Worm (Caenorhabditis elegans) whole organism, L4 larva: ENCODE results near the gene K09E3.7.

Source experiments
- F37D6.2 ChIP-seq: sonication (generic microtip); optimal IDR thresholded peaks from 2 replicates; lab custom pipeline; 2016; ENCODE audit warnings: mild to moderate bottlenecking, missing genetic modification characterization, missing compliant biosample characterization
- F44E2.7 ChIP-seq: fragments of 200-800 bp; sonication (Bioruptor generic); IDR thresholded peaks from 2 replicates; pipeline ENCODE4 v2.1.2; 2022; ENCODE audit warnings: missing genetic modification characterization, missing compliant biosample characterization
- Y105C5A.15 ChIP-seq: fragments of 200-800 bp; sonication (Bioruptor generic); IDR thresholded peaks from 2 replicates; pipeline ENCODE4 v1.3.6; 2022; ENCODE audit warnings: missing genetic modification characterization, missing compliant biosample characterization
- Y48G9A.11 ChIP-seq: fragments of 200-800 bp; sonication (Bioruptor generic); IDR thresholded peaks from 2 replicates; pipeline ENCODE4 v1.3.6; 2022; ENCODE audit warnings: missing genetic modification reagents, missing genetic modification characterization, missing compliant biosample characterization
- Y75B8A.6 ChIP-seq: fragments of 200-800 bp; sonication (Bioruptor generic); IDR thresholded peaks from 2 replicates; pipeline ENCODE4 v1.3.6; 2022; ENCODE audit warnings: missing genetic modification reagents, missing genetic modification characterization, missing compliant biosample characterization
- ZK546.5 ChIP-seq, 2 experiments: sonication (generic microtip); optimal IDR thresholded peaks; 2 replicates each; lab custom pipeline; 2017; ENCODE audit warnings: missing biosample characterization in 2 of 2, missing genetic modification characterization in 2 of 2
- aha-1 ChIP-seq: fragments of 150-350 bp; peaks from one replicate; lab custom pipeline; 2014; ENCODE audit warnings: missing biosample characterization, missing genetic modification characterization
- arid-1 ChIP-seq: fragments of 200-800 bp; sonication (Bioruptor generic); conservative IDR thresholded peaks from 2 replicates; pipeline ENCODE4 v1.3.6; 2022; ENCODE audit warnings: missing genetic modification reagents, missing genetic modification characterization, missing compliant biosample characterization
- attf-4 ChIP-seq: sonication (generic microtip); optimal IDR thresholded peaks from 3 replicates; lab custom pipeline; 2017; ENCODE audit warnings: missing biosample characterization, missing genetic modification characterization
- ceh-32 ChIP-seq: sonication (generic microtip); optimal IDR thresholded peaks from 2 replicates; lab custom pipeline; 2016; ENCODE audit warnings: mild to moderate bottlenecking, missing genetic modification characterization, missing compliant biosample characterization; ENCODE audit not compliant: poor library complexity
- ceh-44 ChIP-seq: fragments of 200-800 bp; sonication (Bioruptor generic); IDR thresholded peaks from 2 replicates; pipeline ENCODE4 v1.3.6; 2022; ENCODE audit warnings: missing genetic modification reagents, missing genetic modification characterization, missing compliant biosample characterization
- ctbp-1 ChIP-seq: fragments of 200-800 bp; sonication (Bioruptor generic); IDR thresholded peaks from 2 replicates; pipeline ENCODE4 v1.3.6; 2022; ENCODE audit warnings: missing genetic modification reagents, missing genetic modification characterization, missing compliant biosample characterization
- daf-12 ChIP-seq: fragments of 150-350 bp; optimal IDR thresholded peaks from 2 replicates; lab custom pipeline; 2014; ENCODE audit warnings: missing biosample characterization, missing genetic modification reagents, missing genetic modification characterization
- daf-16 ChIP-seq, 3 experiments: sonication (generic microtip); optimal IDR thresholded peaks; 2 replicates each; lab custom pipeline; 2016 to 2017; ENCODE audit warnings: missing genetic modification characterization in 3 of 3, missing genetic modification reagents in 3 of 3, mild to moderate bottlenecking in 2 of 3, missing compliant biosample characterization in 2 of 3, missing biosample characterization in 1 of 3, moderate library complexity in 1 of 3
- daf-8 ChIP-seq: fragments of 200-800 bp; sonication (Bioruptor generic); IDR thresholded peaks from 2 replicates; pipeline ENCODE4 v1.3.6; 2022; ENCODE audit warnings: missing genetic modification characterization, missing compliant biosample characterization
- dmd-6 ChIP-seq: fragments of 200-800 bp; sonication (Bioruptor generic); IDR thresholded peaks from 2 replicates; pipeline ENCODE4 v1.3.6; 2022; ENCODE audit warnings: missing genetic modification reagents, missing genetic modification characterization, missing compliant biosample characterization
- dmd-9 ChIP-seq: fragments of 200-800 bp; sonication (Bioruptor generic); IDR thresholded peaks from 2 replicates; pipeline ENCODE4 v1.3.6; 2022; ENCODE audit warnings: missing genetic modification reagents, missing genetic modification characterization, missing compliant biosample characterization
- dpl-1 ChIP-seq: fragments of 150-350 bp; optimal IDR thresholded peaks from 2 replicates; lab custom pipeline; 2014; ENCODE audit warnings: missing biosample characterization, missing genetic modification reagents, missing genetic modification characterization
- dve-1 ChIP-seq: sonication (generic microtip); optimal IDR thresholded peaks from 2 replicates; lab custom pipeline; 2017; ENCODE audit warnings: antibody characterized with exemption, mild to moderate bottlenecking, missing genetic modification characterization, missing compliant biosample characterization; ENCODE audit not compliant: insufficient read depth
- fos-1 ChIP-seq: fragments of 150-350 bp; optimal IDR thresholded peaks from 2 replicates; lab custom pipeline; 2014; ENCODE audit warnings: missing biosample characterization, missing genetic modification characterization
- hlh-11 ChIP-seq: fragments of 200-800 bp; sonication (Bioruptor generic); optimal IDR thresholded peaks from 2 replicates; lab custom pipeline; 2018; ENCODE audit warnings: mild to moderate bottlenecking, missing genetic modification characterization, missing compliant biosample characterization
- hlh-30 ChIP-seq: sonication (generic microtip); optimal IDR thresholded peaks from 2 replicates; lab custom pipeline; 2017; ENCODE audit warnings: antibody characterized with exemption, mild to moderate bottlenecking, missing genetic modification characterization, missing compliant biosample characterization; ENCODE audit not compliant: insufficient read depth
- hmg-1.1 ChIP-seq: fragments of 200-800 bp; sonication (Bioruptor generic); IDR thresholded peaks from 2 replicates; pipeline ENCODE4 v1.3.6; 2022; ENCODE audit warnings: missing genetic modification reagents, missing genetic modification characterization, missing compliant biosample characterization
- jun-1 ChIP-seq: fragments of 150-350 bp; optimal IDR thresholded peaks from 2 replicates; lab custom pipeline; 2014; ENCODE audit warnings: missing biosample characterization, missing genetic modification reagents, missing genetic modification characterization
- lin-1 ChIP-seq: fragments of 200-800 bp; sonication (Bioruptor generic); IDR thresholded peaks from 2 replicates; pipeline ENCODE4 v1.3.6; 2022; ENCODE audit warnings: missing genetic modification reagents, missing genetic modification characterization, missing compliant biosample characterization
- mep-1 ChIP-seq: fragments of 150-350 bp; sonication (generic microtip); optimal IDR thresholded peaks from 3 replicates; lab custom pipeline; 2014; ENCODE audit warnings: missing biosample characterization, missing genetic modification characterization
- mes-2 ChIP-seq: sonication (generic microtip); optimal IDR thresholded peaks from 2 replicates; lab custom pipeline; 2016; ENCODE audit warnings: missing genotype, mild to moderate bottlenecking, missing genetic modification characterization, missing compliant biosample characterization; ENCODE audit not compliant: poor library complexity, severe bottlenecking
- mxl-3 ChIP-seq: fragments of 200-800 bp; sonication (Bioruptor generic); optimal IDR thresholded peaks from 2 replicates; lab custom pipeline; 2018; ENCODE audit warnings: mild to moderate bottlenecking, missing genetic modification characterization, missing compliant biosample characterization
- nhr-10 ChIP-seq: fragments of 150-350 bp; optimal IDR thresholded peaks from 2 replicates; lab custom pipeline; 2014; ENCODE audit warnings: missing biosample characterization, missing genetic modification characterization
- nhr-111 ChIP-seq: fragments of 200-800 bp; sonication (Bioruptor generic); optimal IDR thresholded peaks from 2 replicates; lab custom pipeline; 2018; ENCODE audit warnings: mild to moderate bottlenecking, missing genetic modification characterization, missing compliant biosample characterization
- nhr-25 ChIP-seq: sonication (generic microtip); optimal IDR thresholded peaks from 2 replicates; lab custom pipeline; 2017; ENCODE audit warnings: missing genetic modification characterization, mild to moderate bottlenecking, missing compliant biosample characterization, antibody characterized with exemption, moderate library complexity, borderline replicate concordance; ENCODE audit not compliant: insufficient read depth
- nhr-28 ChIP-seq: fragments of 150-350 bp; optimal IDR thresholded peaks from 2 replicates; lab custom pipeline; 2014; ENCODE audit warnings: missing biosample characterization, missing genetic modification characterization
- nhr-42 ChIP-seq: fragments of 200-800 bp; sonication (Bioruptor generic); IDR thresholded peaks from 2 replicates; pipeline ENCODE4 v1.3.6; 2022; ENCODE audit warnings: missing genetic modification characterization, missing compliant biosample characterization
- nhr-48 ChIP-seq: sonication (generic microtip); optimal IDR thresholded peaks from 2 replicates; lab custom pipeline; 2016; ENCODE audit warnings: mild to moderate bottlenecking, missing genetic modification characterization, missing compliant biosample characterization
- nhr-6 ChIP-seq: fragments of 150-350 bp; optimal IDR thresholded peaks from 2 replicates; lab custom pipeline; 2014; ENCODE audit warnings: missing biosample characterization, missing genetic modification characterization
- nhr-77 ChIP-seq: fragments of 150-350 bp; optimal IDR thresholded peaks from 2 replicates; lab custom pipeline; 2014; ENCODE audit warnings: missing biosample characterization, missing genetic modification characterization
- pha-4 ChIP-seq, 2 experiments: fragments of 150-350 bp in 1 of 2; fragments of 200-800 bp in 1 of 2; sonication (Bioruptor generic) in 1 of 2; IDR thresholded peaks in 1 of 2; optimal IDR thresholded peaks in 1 of 2; 2 replicates each; pipeline versions ENCODE4 v1.3.6 to Lab custom; 2014 to 2022; ENCODE audit warnings: missing genetic modification characterization in 2 of 2, missing genetic modification reagents in 2 of 2, missing biosample characterization in 1 of 2, missing compliant biosample characterization in 1 of 2
- skn-1 ChIP-seq: fragments of 150-350 bp; optimal IDR thresholded peaks from 2 replicates; lab custom pipeline; 2014; ENCODE audit warnings: missing biosample characterization, missing genetic modification characterization
- tag-97 ChIP-seq: fragments of 200-800 bp; sonication (Bioruptor generic); IDR thresholded peaks from 2 replicates; pipeline ENCODE4 v1.3.6; 2022; ENCODE audit warnings: missing genetic modification characterization, missing compliant biosample characterization
- tra-1 ChIP-seq: fragments of 200-800 bp; sonication (Bioruptor generic); IDR thresholded peaks from 2 replicates; pipeline ENCODE4 v1.3.6; 2022; ENCODE audit warnings: missing genetic modification reagents, missing genetic modification characterization, missing compliant biosample characterization
- unc-62 ChIP-seq, 3 experiments: fragments of 150-350 bp in 1 of 3; sonication (generic microtip); optimal IDR thresholded peaks in 2 of 3; peaks in 1 of 3; 1 replicate in 1 of 3; 2 replicates in 2 of 3; lab custom pipeline; 2014 to 2017; ENCODE audit warnings: missing biosample characterization in 3 of 3, missing genetic modification characterization in 3 of 3, missing genetic modification reagents in 3 of 3, missing genotype in 1 of 3

K09E3.7 gene

DNA sequence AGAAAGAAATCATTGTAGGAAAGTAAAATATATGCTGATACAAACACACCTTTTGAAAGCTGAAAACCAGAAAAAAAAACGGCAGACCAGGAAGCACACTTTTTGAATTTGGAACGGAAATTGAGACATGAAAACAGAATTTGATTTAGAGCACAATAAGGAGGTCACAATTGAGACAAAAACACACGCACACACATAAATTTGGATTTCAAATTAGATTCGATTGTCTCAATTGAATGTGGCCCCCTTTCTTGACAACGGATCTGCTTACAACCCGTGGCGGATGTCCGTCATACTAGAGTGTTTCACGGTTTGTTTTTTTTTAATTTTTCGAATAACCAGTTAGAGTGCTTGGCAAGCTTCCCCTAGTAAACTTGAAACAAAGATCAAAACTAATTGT lies 33.8 kb upstream of the K09E3.7 start:
- TF ChIP-seq unc-62 (GFP tag; optimal IDR thresholded peaks at IDR 0.05 in 1 of 2; lab: Kevin White, UChicago) (peak in 1 of 2 experiments; percentile 97), unc-62 (tag; optimal IDR thresholded peaks at IDR 0.05; lab: Kevin White, UChicago) (no peak), nhr-42 (GFP tag; lab: Robert Waterston, UW) (no peak)
- TF ChIP-seq, all 104 proteins: peak for 1

DNA sequence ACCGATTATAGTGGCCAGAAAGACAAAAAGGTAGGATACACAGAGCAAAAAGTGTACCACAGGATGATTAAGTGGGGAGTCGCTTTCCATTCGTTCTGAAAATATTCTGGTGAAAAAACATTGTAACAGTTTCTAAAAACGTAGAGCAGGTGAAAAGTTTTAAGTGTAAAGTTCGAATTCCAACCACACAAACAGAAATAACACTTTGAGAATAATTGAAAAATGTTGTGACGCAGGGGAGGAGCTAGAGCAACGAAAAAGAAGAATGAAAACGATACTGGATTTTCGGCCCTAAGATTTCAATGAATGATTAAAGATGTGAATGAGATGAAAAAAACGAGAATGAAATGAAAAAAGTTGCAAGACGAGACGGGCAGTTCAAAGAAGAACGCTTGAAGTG lies 23.5 kb upstream of the K09E3.7 start, which contains the start of gene npr-21:
npr-21 (minus strand) TSS at position 101 of the 400 bp plus-strand sequence.
- TF ChIP-seq F44E2.7 (GFP tag; lab: Robert Waterston, UW), result no peak
- no peak for TF ChIP-seq ctbp-1
- TF ChIP-seq nhr-111 (GFP tag; lab: Kevin White, UChicago), result no peak
- no peak for TF ChIP-seq dmd-9 (GFP tag; lab: Robert Waterston, UW)
- TF ChIP-seq Y48G9A.11 (GFP tag; lab: Robert Waterston, UW), result no peak
- TF ChIP-seq ceh-32 (tag; lab: Kevin White, UChicago), result no peak
- TF ChIP-seq fos-1, result no peak
- no peak for TF ChIP-seq ZK546.5 (tag; optimal IDR thresholded peaks at IDR 0.05; lab: Kevin White, UChicago)
- no peak for TF ChIP-seq nhr-42 (GFP tag; lab: Robert Waterston, UW)
- no peak for TF ChIP-seq nhr-10
- no peak for TF ChIP-seq daf-12 (tag; lab: Kevin White, UChicago)
- no peak for TF ChIP-seq nhr-48 (tag; lab: Kevin White, UChicago)
- TF ChIP-seq skn-1 (tag; lab: Kevin White, UChicago), result no peak

DNA sequence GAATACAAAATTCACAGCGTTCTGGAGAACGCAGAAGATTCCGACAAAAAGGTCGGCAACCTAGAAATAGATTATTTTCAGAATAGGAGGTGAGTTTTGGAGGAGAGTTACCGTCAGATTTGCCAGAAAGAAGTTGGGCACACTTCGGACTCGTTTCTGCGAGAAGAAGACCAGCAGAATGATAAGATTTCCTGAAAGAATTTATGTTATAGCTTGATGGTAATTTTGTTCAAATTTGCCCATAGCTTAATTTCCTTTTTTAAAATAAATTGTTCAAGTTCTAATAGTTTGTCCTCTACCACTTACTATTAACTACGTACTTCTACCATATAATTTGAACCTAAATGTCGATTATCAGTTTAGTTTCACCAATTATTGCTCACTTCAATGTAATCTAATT lies 22.8 kb upstream of the K09E3.7 start:
- TF ChIP-seq tra-1 (GFP tag; lab: Robert Waterston, UW), result no peak
- TF ChIP-seq fos-1, result no peak
- no peak for TF ChIP-seq daf-8 (GFP tag; lab: Robert Waterston, UW)
- peak; percentile 54 for TF ChIP-seq aha-1 (tag; lab: Kevin White, UChicago)
- TF ChIP-seq unc-62 (GFP tag; optimal IDR thresholded peaks at IDR 0.05 in 1 of 2; lab: Kevin White, UChicago), result peak in 1 of 2 experiments; percentile 85
- TF ChIP-seq unc-62 (tag; optimal IDR thresholded peaks at IDR 0.05; lab: Kevin White, UChicago), result no peak

DNA sequence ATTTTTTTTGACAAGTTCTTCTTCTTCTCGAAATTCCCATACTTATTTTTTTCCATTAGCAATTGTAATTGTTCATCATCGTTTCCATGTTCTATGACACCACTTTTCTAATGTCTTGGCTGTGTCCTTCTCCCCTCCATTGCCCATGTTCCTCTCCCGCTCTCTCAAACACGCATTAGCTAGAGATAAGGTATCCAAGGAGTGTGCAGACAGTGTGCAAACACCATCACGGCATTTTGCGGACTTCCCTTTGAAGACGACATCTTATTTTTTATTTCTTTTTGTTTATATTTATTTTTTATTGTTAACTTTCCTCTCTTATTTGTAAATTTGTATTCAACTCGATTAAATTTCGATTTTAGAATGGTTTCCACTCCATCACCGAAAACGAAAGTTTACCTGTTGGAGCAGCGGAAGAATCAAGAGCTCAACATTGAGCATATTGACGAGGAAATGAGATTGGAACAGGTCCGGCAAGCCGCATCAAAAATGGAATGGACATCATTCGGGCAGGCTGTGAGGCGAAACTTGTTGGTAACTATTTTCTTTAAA lies 16.9 kb upstream of the K09E3.7 start, which contains the start of gene mdt-1.2:
mdt-1.2 (plus strand) TSS at position 363 of the 552 bp plus-strand sequence.
- TF ChIP-seq Y48G9A.11 (GFP tag; lab: Robert Waterston, UW), result no peak
- no peak for TF ChIP-seq daf-16 (GFP tag; optimal IDR thresholded peaks at IDR 0.05; lab: Kevin White, UChicago)
- TF ChIP-seq daf-16 (tag; optimal IDR thresholded peaks at IDR 0.05; lab: Kevin White, UChicago), result peak; percentile 69
- peak; percentile 66 for TF ChIP-seq nhr-28
- TF ChIP-seq dve-1 (tag; lab: Kevin White, UChicago), result peak; percentile 87
- TF ChIP-seq ceh-44 (GFP tag; lab: Robert Waterston, UW), result no peak
- peak; percentile 75 for TF ChIP-seq hlh-11 (tag; lab: Kevin White, UChicago)
- TF ChIP-seq dpl-1 (GFP tag; lab: Kevin White, UChicago), result peak; percentile 66
- TF ChIP-seq Y75B8A.6, result no peak
- peak; percentile 88 for TF ChIP-seq mes-2 (tag; lab: Kevin White, UChicago)
- TF ChIP-seq mep-1, result peak; percentile 86
- TF ChIP-seq dmd-9 (GFP tag; lab: Robert Waterston, UW), result 0 out of 2 replicates have a peak, but pooled peaks have one; percentile 7
- no peak for TF ChIP-seq nhr-25 (tag; lab: Kevin White, UChicago)
- peak; percentile 63 for TF ChIP-seq nhr-6 (tag; lab: Kevin White, UChicago)
- TF ChIP-seq aha-1 (tag; lab: Kevin White, UChicago), result peak; percentile 93
- peak; percentile 86 for TF ChIP-seq hmg-1.1
- TF ChIP-seq tag-97 (GFP tag; lab: Robert Waterston, UW), result no peak
- peak; percentile 25 for TF ChIP-seq jun-1 (tag; lab: Kevin White, UChicago)
- TF ChIP-seq dmd-6 (GFP tag; lab: Robert Waterston, UW), result peak; percentile 55
- peak; percentile 15 for TF ChIP-seq nhr-77 (tag; lab: Kevin White, UChicago)
- no peak for TF ChIP-seq attf-4 (tag; lab: Kevin White, UChicago)
- TF ChIP-seq hlh-30 (tag; lab: Kevin White, UChicago), result peak; percentile 61
- TF ChIP-seq arid-1 (GFP tag; lab: Robert Waterston, UW), result 0 out of 2 replicates have a peak, but pooled peaks have one; percentile 61
- no peak for TF ChIP-seq Y105C5A.15 (GFP tag; lab: Robert Waterston, UW)
- TF ChIP-seq nhr-48 (tag; lab: Kevin White, UChicago), result peak; percentile 8
- TF ChIP-seq unc-62 (GFP tag; optimal IDR thresholded peaks at IDR 0.05 in 1 of 2; lab: Kevin White, UChicago), result no peak
- TF ChIP-seq unc-62 (tag; optimal IDR thresholded peaks at IDR 0.05; lab: Kevin White, UChicago), result no peak
- no peak for TF ChIP-seq lin-1 (GFP tag; lab: Robert Waterston, UW)
- peak; percentile 48 for TF ChIP-seq mxl-3 (GFP tag; lab: Kevin White, UChicago)
- TF ChIP-seq F37D6.2 (tag; lab: Kevin White, UChicago), result peak; percentile 18
- peak; percentile 47; the same call in 1 of the 2 replicates for TF ChIP-seq pha-4 (GFP tag; IDR thresholded peaks at IDR 0.05; lab: Robert Waterston, UW)
- peak; percentile 85 for TF ChIP-seq pha-4 (tag; optimal IDR thresholded peaks at IDR 0.05; lab: Kevin White, UChicago)
